Worm (Caenorhabditis elegans): Measurements from ENCODE around the gene str-116.

Gene str-116

DNA sequence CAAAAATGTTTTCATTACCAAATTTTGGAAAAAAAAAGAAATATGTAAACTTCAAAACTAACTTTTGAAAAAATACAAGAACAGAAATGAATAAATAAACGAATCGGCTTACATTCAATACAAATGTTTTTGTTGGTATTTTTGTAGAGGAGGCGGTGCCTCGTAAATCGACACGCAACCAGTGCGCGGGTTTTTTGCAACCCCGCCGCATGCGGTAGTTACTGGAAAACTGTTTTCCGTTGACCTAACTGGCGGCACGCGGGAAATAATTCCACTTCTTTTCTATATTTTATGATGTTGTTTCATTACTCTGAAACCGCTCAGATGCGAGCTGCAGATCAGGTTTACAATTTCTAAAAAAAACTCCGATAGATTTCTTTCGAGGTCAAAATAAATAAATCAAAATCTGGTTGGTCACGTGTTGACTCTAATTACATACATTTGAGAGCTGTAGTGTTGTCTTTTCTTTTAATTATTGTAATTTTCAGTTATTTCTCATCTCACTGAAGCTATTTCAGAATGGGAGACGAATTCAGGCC lies 27.5 kb upstream of the str-116 start, which contains the start of the genes dvc-1 and ima-1 (continued):
- TF ChIP-seq hlh-1 (tag; optimal IDR thresholded peaks at IDR 0.05) = peak; percentile 48
- TF ChIP-seq unc-120 (tag; optimal IDR thresholded peaks at IDR 0.05; ENCODE audit: poor library complexity, severe bottlenecking) = peak; percentile 54

- TF ChIP-seq tbx-8 (GFP tag; optimal IDR thresholded peaks at IDR 0.05) = no peak
- no peak for TF ChIP-seq ceh-83 (GFP tag; optimal IDR thresholded peaks at IDR 0.05)
- no peak for TF ChIP-seq cnd-1 (tag; optimal IDR thresholded peaks at IDR 0.05)
- TF ChIP-seq drap-1 (GFP tag; optimal IDR thresholded peaks at IDR 0.05) = no peak
- TF ChIP-seq elt-3 (tag; optimal IDR thresholded peaks at IDR 0.05) = no peak
- TF ChIP-seq lin-32 (GFP tag; optimal IDR thresholded peaks at IDR 0.05) = no peak
- no peak for TF ChIP-seq ces-1 (GFP tag; optimal IDR thresholded peaks at IDR 0.05)
- TF ChIP-seq ceh-43 (GFP tag; optimal IDR thresholded peaks at IDR 0.05) = no peak
- TF ChIP-seq snpc-4 (tag; optimal IDR thresholded peaks at IDR 0.05) = no peak
- no peak for TF ChIP-seq ztf-11 (tag; optimal IDR thresholded peaks at IDR 0.05)
- TF ChIP-seq nhr-28 (tag; optimal IDR thresholded peaks at IDR 0.05) = no peak
- no peak for TF ChIP-seq flh-1 (GFP tag; optimal IDR thresholded peaks at IDR 0.05)
- no peak for TF ChIP-seq sptf-1 (tag; optimal IDR thresholded peaks at IDR 0.05)
- TF ChIP-seq ceh-39 (tag; optimal IDR thresholded peaks at IDR 0.05) = no peak
- TF ChIP-seq hlh-1 (tag; optimal IDR thresholded peaks at IDR 0.05) = no peak
These were observed 25.2 kb upstream of the str-116 start, which contains the start of gene pgap-1 for ce11 chrV:11241580-11241979. Gene pgap-1 (plus strand): TSS chrV:11241880.

- no peak for TF ChIP-seq unc-62 (GFP tag; optimal IDR thresholded peaks at IDR 0.05)
- TF ChIP-seq nhr-2 (tag; optimal IDR thresholded peaks at IDR 0.05) = no peak
- TF ChIP-seq sem-2 (GFP tag; optimal IDR thresholded peaks at IDR 0.05) = no peak
- TF ChIP-seq elt-3 (tag; optimal IDR thresholded peaks at IDR 0.05) = no peak
- no peak for TF ChIP-seq zip-8 (tag; optimal IDR thresholded peaks at IDR 0.05)
- no peak for TF ChIP-seq hlh-1 (tag; optimal IDR thresholded peaks at IDR 0.05)
- TF ChIP-seq nhr-12 (tag; optimal IDR thresholded peaks at IDR 0.05) = no peak
- no peak for TF ChIP-seq nhr-28 (tag; optimal IDR thresholded peaks at IDR 0.05)
- no peak for TF ChIP-seq M03D4.4 (tag; optimal IDR thresholded peaks at IDR 0.05)
- TF ChIP-seq lin-32 (GFP tag; optimal IDR thresholded peaks at IDR 0.05) = no peak
- no peak for TF ChIP-seq ceh-43 (GFP tag; optimal IDR thresholded peaks at IDR 0.05)
- TF ChIP-seq ztf-11 (tag; optimal IDR thresholded peaks at IDR 0.05) = no peak
- no peak for TF ChIP-seq flh-1 (GFP tag; optimal IDR thresholded peaks at IDR 0.05)
These were observed 22.2 kb upstream of the str-116 start, which contains the start of gene mxl-1 for ce11 chrV:11244539-11244938. Gene mxl-1 (plus strand): TSS chrV:11244839.

ce11 chrV:11245029-11245428 lies 21.8 kb upstream of the str-116 start:
- TF ChIP-seq zip-8 (tag; optimal IDR thresholded peaks at IDR 0.05) (peak; percentile 59), blmp-1 (tag; optimal IDR thresholded peaks at IDR 0.05) (no peak)

- TF ChIP-seq nhr-28 (tag; optimal IDR thresholded peaks at IDR 0.05) (no peak), ham-2 (GFP tag; optimal IDR thresholded peaks at IDR 0.05) (no peak), mep-1 (tag; optimal IDR thresholded peaks at IDR 0.05) (no peak)
These were observed 18.9 kb upstream of the str-116 start, which contains the start of gene mam-4 for ce11 chrV:11247846-11248245. Gene mam-4 (plus strand): TSS chrV:11248146.

DNA sequence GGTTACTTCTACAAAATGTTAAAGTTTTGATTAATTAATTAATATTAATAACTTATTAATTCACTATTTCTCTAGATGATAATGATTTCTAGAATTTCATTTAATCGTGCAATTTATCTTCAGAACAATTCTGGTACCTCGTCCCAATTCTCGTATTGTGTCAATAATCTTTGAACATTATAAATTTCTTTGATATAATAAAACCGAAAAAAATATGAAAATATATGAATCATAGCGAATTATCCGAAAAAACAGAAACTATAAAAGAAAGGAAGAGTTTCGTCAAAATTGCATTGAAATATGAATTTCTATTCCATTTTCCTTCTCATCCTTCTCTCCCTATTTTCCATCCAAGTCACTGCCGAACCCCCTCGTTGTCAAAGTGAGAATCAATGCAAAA lies 16.0 kb upstream of the str-116 start, which contains the start of gene T19B10.12:
Gene T19B10.12 (plus strand): TSS at position 301 of the 400 bp plus-strand sequence.
- TF ChIP-seq lin-13 (tag; optimal IDR thresholded peaks at IDR 0.05) (no peak), ceh-43 (GFP tag; optimal IDR thresholded peaks at IDR 0.05) (no peak), ztf-11 (tag; optimal IDR thresholded peaks at IDR 0.05) (no peak), nhr-28 (tag; optimal IDR thresholded peaks at IDR 0.05) (no peak)

- TF ChIP-seq nhr-12 (tag; optimal IDR thresholded peaks at IDR 0.05) (no peak), lsy-2 (tag; optimal IDR thresholded peaks at IDR 0.05) (no peak), nhr-76 (tag; optimal IDR thresholded peaks at IDR 0.05) (no peak)
These were observed 15.0 kb upstream of the str-116 start for ce11 chrV:11251798-11252197.
